Fruit fly (Drosophila melanogaster) whole organism, embryonic: ENCODE results near the gene Cdc14.
A peak's percentile ranks its signal among the peaks of the same experiment; 100 is the strongest.

ENCODE experiments used
- Aef1 ChIP-seq: fragments of 200-800 bp; sonication (Bioruptor generic); IDR thresholded peaks from 3 replicates; pipeline ENCODE4 v1.3.6; 2022; ENCODE audit warnings: missing biosample characterization, missing genetic modification characterization
- Antp ChIP-seq: fragments of 200-800 bp; sonication (Bioruptor generic); optimal IDR thresholded peaks from 3 replicates; lab custom pipeline; 2016; ENCODE audit warnings: missing biosample characterization, missing genetic modification characterization
- CG10366 ChIP-seq: fragments of 200-800 bp; sonication (Bioruptor generic); IDR thresholded peaks from 2 replicates; pipeline ENCODE4 v1.3.6; 2022; ENCODE audit warnings: missing biosample characterization, missing genetic modification characterization
- CG12299 ChIP-seq: fragments of 200-800 bp; sonication (Bioruptor generic); optimal IDR thresholded peaks from 2 replicates; lab custom pipeline; 2018; ENCODE audit warnings: missing biosample characterization, mild to moderate bottlenecking, missing genetic modification characterization
- CG15514 ChIP-seq: fragments of 200-800 bp; sonication (Bioruptor generic); optimal IDR thresholded peaks from 3 replicates; lab custom pipeline; 2017; ENCODE audit warnings: missing biosample characterization, missing genetic modification characterization, mild to moderate bottlenecking, moderate library complexity, missing genetic modification reagents
- CG15601 ChIP-seq: fragments of 200-800 bp; sonication (Bioruptor generic); optimal IDR thresholded peaks from 3 replicates; lab custom pipeline; 2019; ENCODE audit warnings: missing biosample characterization, mild to moderate bottlenecking, missing genetic modification characterization, moderate library complexity
- CG16863 ChIP-seq: fragments of 200-800 bp; sonication (Bioruptor generic); optimal IDR thresholded peaks from 3 replicates; lab custom pipeline; 2016; ENCODE audit warnings: missing biosample characterization, missing genetic modification characterization
- CG17802 ChIP-seq: fragments of 200-800 bp; sonication (Bioruptor generic); optimal IDR thresholded peaks from 2 replicates; lab custom pipeline; 2018; ENCODE audit warnings: missing biosample characterization, mild to moderate bottlenecking, missing genetic modification characterization, moderate library complexity
- CG18011 ChIP-seq: fragments of 200-800 bp; sonication (Bioruptor generic); optimal IDR thresholded peaks from 2 replicates; lab custom pipeline; 2017; ENCODE audit warnings: missing biosample characterization, missing genetic modification characterization, mild to moderate bottlenecking, moderate library complexity, missing genotype
- CG2116 ChIP-seq: fragments of 200-800 bp; sonication (Bioruptor generic); optimal IDR thresholded peaks from 3 replicates; lab custom pipeline; 2018; ENCODE audit warnings: missing biosample characterization, mild to moderate bottlenecking, missing genetic modification characterization
- CG2129 ChIP-seq: fragments of 200-800 bp; sonication (Bioruptor generic); IDR thresholded peaks from 2 replicates; pipeline ENCODE4 v1.3.6; 2022; ENCODE audit warnings: missing biosample characterization, missing genetic modification characterization; ENCODE audit not compliant: partially characterized antibody
- CG2199 ChIP-seq: fragments of 200-800 bp; sonication (Bioruptor generic); IDR thresholded peaks from 3 replicates; pipeline ENCODE4 v1.3.6; 2022; ENCODE audit warnings: missing biosample characterization, missing genetic modification characterization
- CG31365 ChIP-seq: fragments of 200-800 bp; sonication (Bioruptor generic); optimal IDR thresholded peaks from 2 replicates; lab custom pipeline; 2018; ENCODE audit warnings: missing biosample characterization, mild to moderate bottlenecking, missing genetic modification characterization
- CG33213 ChIP-seq: fragments of 200-800 bp; sonication (Bioruptor generic); optimal IDR thresholded peaks from 3 replicates; lab custom pipeline; 2016; ENCODE audit warnings: missing biosample characterization, missing genetic modification characterization
- CG5245 ChIP-seq: fragments of 200-800 bp; sonication (Bioruptor generic); optimal IDR thresholded peaks from 3 replicates; lab custom pipeline; 2016; ENCODE audit warnings: missing biosample characterization, missing genetic modification characterization
- CG8359 ChIP-seq: fragments of 200-800 bp; sonication (Bioruptor generic); optimal IDR thresholded peaks from 2 replicates; lab custom pipeline; 2017; ENCODE audit warnings: missing biosample characterization, mild to moderate bottlenecking, missing genetic modification characterization, borderline replicate concordance
- CG9215 ChIP-seq: fragments of 200-800 bp; sonication (Bioruptor generic); IDR thresholded peaks from 2 replicates; pipeline ENCODE4 v1.3.6; 2022; ENCODE audit warnings: missing biosample characterization, missing genetic modification characterization
- CG9727 ChIP-seq: fragments of 200-800 bp; sonication (Bioruptor generic); optimal IDR thresholded peaks from 3 replicates; lab custom pipeline; 2017; ENCODE audit warnings: missing biosample characterization, mild to moderate bottlenecking, missing genetic modification characterization
- Chrac-16 ChIP-seq: fragments of 200-800 bp; sonication (Bioruptor generic); optimal IDR thresholded peaks from 3 replicates; lab custom pipeline; 2016; ENCODE audit warnings: missing biosample characterization, missing genetic modification characterization
- CrebB ChIP-seq: fragments of 200-800 bp; sonication (Bioruptor generic); optimal IDR thresholded peaks from 3 replicates; lab custom pipeline; 2018; ENCODE audit warnings: missing biosample characterization, mild to moderate bottlenecking, missing genetic modification characterization
- D19A ChIP-seq: fragments of 200-800 bp; optimal IDR thresholded peaks from 3 replicates; lab custom pipeline; 2019; ENCODE audit warnings: missing biosample characterization, mild to moderate bottlenecking, missing genetic modification characterization, moderate library complexity
- Fer1 ChIP-seq: fragments of 200-800 bp; sonication (Bioruptor generic); optimal IDR thresholded peaks from 2 replicates; lab custom pipeline; 2017; ENCODE audit warnings: missing biosample characterization, mild to moderate bottlenecking, missing genetic modification characterization
- Gug ChIP-seq: fragments of 200-800 bp; sonication (Bioruptor generic); IDR thresholded peaks from 4 replicates; pipeline ENCODE4 v1.3.6; 2022; ENCODE audit warnings: missing biosample characterization, missing genetic modification characterization
- HLH3B ChIP-seq: fragments of 200-800 bp; sonication (Bioruptor generic); IDR thresholded peaks from 2 replicates; pipeline ENCODE4 v1.3.6; 2022; ENCODE audit warnings: missing biosample characterization, missing genetic modification characterization
- HLH4C ChIP-seq: fragments of 200-800 bp; sonication (Bioruptor generic); IDR thresholded peaks from 3 replicates; pipeline ENCODE4 v1.3.6; 2022; ENCODE audit warnings: missing biosample characterization, missing genetic modification characterization; ENCODE audit not compliant: partially characterized antibody
- HLH54F ChIP-seq: fragments of 200-800 bp; sonication (Bioruptor generic); optimal IDR thresholded peaks from 3 replicates; lab custom pipeline; 2016; ENCODE audit warnings: missing biosample characterization, missing genetic modification characterization
- NK7.1 ChIP-seq: fragments of 200-800 bp; sonication (Bioruptor generic); optimal IDR thresholded peaks from 3 replicates; lab custom pipeline; 2016; ENCODE audit warnings: missing biosample characterization, missing genetic modification characterization
- Nf-YB ChIP-seq: fragments of 200-800 bp; sonication (Bioruptor generic); optimal IDR thresholded peaks from 3 replicates; lab custom pipeline; 2019; ENCODE audit warnings: missing biosample characterization, mild to moderate bottlenecking, missing genetic modification characterization, moderate library complexity
- Optix ChIP-seq: fragments of 200-800 bp; sonication (Bioruptor generic); IDR thresholded peaks from 3 replicates; pipeline ENCODE4 v1.3.6; 2022; ENCODE audit warnings: missing biosample characterization, missing genetic modification characterization
- Side ChIP-seq: fragments of 200-800 bp; sonication (Bioruptor generic); optimal IDR thresholded peaks from 2 replicates; lab custom pipeline; 2016; ENCODE audit warnings: missing biosample characterization, missing genetic modification characterization
- Ssrp ChIP-seq: fragments of 200-800 bp; sonication (Bioruptor generic); optimal IDR thresholded peaks from 2 replicates; lab custom pipeline; 2018; ENCODE audit warnings: missing biosample characterization, mild to moderate bottlenecking, missing genetic modification characterization, moderate library complexity
- bbx ChIP-seq: fragments of 200-800 bp; sonication (Bioruptor generic); IDR thresholded peaks from 2 replicates; pipeline ENCODE4 v1.3.6; 2022; ENCODE audit warnings: missing biosample characterization, missing genetic modification characterization; ENCODE audit not compliant: partially characterized antibody
- bowl ChIP-seq: fragments of 200-800 bp; sonication (Bioruptor generic); IDR thresholded peaks from 2 replicates; pipeline ENCODE4 v1.3.6; 2022; ENCODE audit warnings: missing biosample characterization, missing genetic modification characterization
- cad ChIP-seq: fragments of >200 bp; optimal IDR thresholded peaks from 2 replicates; lab custom pipeline; 2017; ENCODE audit warnings: missing biosample characterization, missing genetic modification characterization
- chm ChIP-seq: fragments of 200-800 bp; sonication (Bioruptor generic); IDR thresholded peaks from 2 replicates; pipeline ENCODE4 v1.3.6; 2022; ENCODE audit warnings: missing biosample characterization, missing genetic modification characterization
- da ChIP-seq: fragments of 200-800 bp; sonication (Bioruptor generic); optimal IDR thresholded peaks from 2 replicates; lab custom pipeline; 2016; ENCODE audit warnings: missing biosample characterization, missing genetic modification characterization
- dm ChIP-seq: fragments of 200-800 bp; sonication (Bioruptor generic); optimal IDR thresholded peaks from 3 replicates; lab custom pipeline; 2016; ENCODE audit warnings: missing biosample characterization, missing genetic modification characterization
- dmrt99B ChIP-seq: fragments of 200-800 bp; sonication (Bioruptor generic); optimal IDR thresholded peaks from 2 replicates; lab custom pipeline; 2018; ENCODE audit warnings: missing biosample characterization, mild to moderate bottlenecking, missing genetic modification characterization, moderate library complexity
- eve ChIP-seq, 2 experiments: fragments of >200 bp; optimal IDR thresholded peaks; 2 replicates each; lab custom pipeline; 2017; ENCODE audit warnings: missing biosample characterization in 2 of 2, missing genetic modification characterization in 2 of 2
- gfzf ChIP-seq: fragments of 200-800 bp; sonication (Bioruptor generic); optimal IDR thresholded peaks from 2 replicates; lab custom pipeline; 2016; ENCODE audit warnings: missing biosample characterization, mild to moderate bottlenecking, missing genetic modification characterization, moderate library complexity
- gt ChIP-seq: fragments of 200-800 bp; sonication (Bioruptor generic); IDR thresholded peaks from 2 replicates; pipeline ENCODE4 v1.3.6; 2022; ENCODE audit warnings: missing biosample characterization, missing genetic modification characterization
- h ChIP-seq: fragments of >200 bp; optimal IDR thresholded peaks from 2 replicates; lab custom pipeline; 2017
- ken ChIP-seq: fragments of 200-800 bp; sonication (Bioruptor generic); IDR thresholded peaks from 3 replicates; pipeline ENCODE4 v1.3.6; 2022; ENCODE audit warnings: missing biosample characterization, missing genetic modification characterization
- mam ChIP-seq: fragments of 200-800 bp; sonication (Bioruptor generic); optimal IDR thresholded peaks from 3 replicates; lab custom pipeline; 2016; ENCODE audit warnings: missing biosample characterization, missing genetic modification characterization
- mirr ChIP-seq: fragments of 200-800 bp; sonication (Bioruptor generic); optimal IDR thresholded peaks from 3 replicates; lab custom pipeline; 2018; ENCODE audit warnings: missing biosample characterization, mild to moderate bottlenecking, missing genetic modification characterization
- psq ChIP-seq: fragments of 200-800 bp; sonication (Bioruptor generic); optimal IDR thresholded peaks from 2 replicates; lab custom pipeline; 2017; ENCODE audit warnings: missing biosample characterization, missing genetic modification characterization
- ranshi ChIP-seq: fragments of 200-800 bp; sonication (Bioruptor generic); IDR thresholded peaks from 2 replicates; pipeline ENCODE4 v1.3.6; 2022; ENCODE audit warnings: missing biosample characterization, missing genetic modification characterization
- stwl ChIP-seq: fragments of 200-800 bp; sonication (Bioruptor generic); optimal IDR thresholded peaks from 3 replicates; lab custom pipeline; 2018; ENCODE audit warnings: missing biosample characterization, mild to moderate bottlenecking, missing genetic modification characterization, moderate library complexity
- yki ChIP-seq: fragments of >200 bp; optimal IDR thresholded peaks from 3 replicates; lab custom pipeline; 2018

Cdc14 gene

dm6 chr2L:7827045-7828004 lies 16.8 kb upstream of the Cdc14 start, which contains the start of the genes Rack1 and mts (continued):
- TF ChIP-seq ranshi (GFP tag; lab: Robert Waterston, UW) (peak; percentile 87), CG15514 (GFP tag; lab: Kevin White, UChicago) (peak; percentile 96), gfzf (GFP tag; lab: Kevin White, UChicago) (peak; percentile 92), eve (GFP tag; optimal IDR thresholded peaks at IDR 0.05; lab: Kevin White, UChicago) (no peak), dm (GFP tag; lab: Kevin White, UChicago) (peak; percentile 92), CG31365 (tag; lab: Kevin White, UChicago) (peak; percentile 82), cad (GFP tag; lab: Kevin White, UChicago) (no peak), mirr (GFP tag; lab: Kevin White, UChicago) (peak; percentile 92), Side (GFP tag; lab: Kevin White, UChicago) (peak; percentile 80), CG17802 (tag; lab: Kevin White, UChicago) (peak; percentile 73), mam (GFP tag; lab: Kevin White, UChicago) (peak; percentile 60), bowl (GFP tag; lab: Robert Waterston, UW) (peak; percentile 32; the same call in 1 of the 2 replicates), HLH4C (GFP tag; lab: Robert Waterston, UW) (peak; percentile 55), gt (no peak; the same call in 1 of the 2 replicates), CG2199 (GFP tag; lab: Robert Waterston, UW) (peak; percentile 77; the same call in 2 of the 3 replicates), Optix (peak; percentile 57; the same call in 2 of the 3 replicates), CG9727 (GFP tag; lab: Kevin White, UChicago) (peak; percentile 89), da (GFP tag; lab: Kevin White, UChicago) (no peak), psq (GFP tag; lab: Kevin White, UChicago) (peak; percentile 57), CG16863 (GFP tag; lab: Kevin White, UChicago) (peak; percentile 67), HLH3B (GFP tag; lab: Robert Waterston, UW) (peak; percentile 84), Fer1 (peak; percentile 90), HLH54F (GFP tag; lab: Kevin White, UChicago) (peak; percentile 75), NK7.1 (GFP tag; lab: Kevin White, UChicago) (peak; percentile 69), yki (lab: Kevin White, UChicago) (no peak), CG12299 (tag; lab: Kevin White, UChicago) (peak; percentile 68), CG10366 (GFP tag; lab: Robert Waterston, UW) (peak; percentile 74), Gug (GFP tag; lab: Robert Waterston, UW) (peak; percentile 63), CG9215 (peak; percentile 48), CG33213 (GFP tag; lab: Kevin White, UChicago) (peak; percentile 81), ken (GFP tag; lab: Robert Waterston, UW) (peak; percentile 90), Nf-YB (GFP tag; lab: Kevin White, UChicago) (peak; percentile 67), D19A (tag; lab: Kevin White, UChicago) (peak; percentile 8), Antp (peak; percentile 40), Chrac-16 (GFP tag; lab: Kevin White, UChicago) (peak; percentile 69), CG15601 (tag; lab: Kevin White, UChicago) (peak; percentile 67), CG18011 (GFP tag; lab: Kevin White, UChicago) (peak; percentile 79), Aef1 (peak; percentile 64), CG8359 (GFP tag; lab: Kevin White, UChicago) (peak; percentile 74), h (lab: Kevin White, UChicago) (no peak), CrebB (tag; lab: Kevin White, UChicago) (peak; percentile 88), CG2129 (GFP tag; lab: Robert Waterston, UW) (no peak), chm (peak; percentile 92), bbx (GFP tag; lab: Robert Waterston, UW) (peak; percentile 70), Ssrp (peak; percentile 31), CG5245 (GFP tag; lab: Kevin White, UChicago) (peak; percentile 76), CG2116 (peak; percentile 51), stwl (peak; percentile 57), dmrt99B (no peak)
